Worm (Caenorhabditis elegans) whole organism, early embryonic: ENCODE data around the gene sulp-4.

Experiments used
- F13C5.2 ChIP-seq: sonication (generic microtip); optimal IDR thresholded peaks from 2 replicates; lab custom pipeline; 2017; ENCODE audit warnings: mild to moderate bottlenecking, missing genetic modification characterization, inconsistent platforms, missing compliant biosample characterization
- ama-1 ChIP-seq: fragments of 150-350 bp; optimal IDR thresholded peaks from 2 replicates; lab custom pipeline; 2014
- ceh-36 ChIP-seq: sonication (generic microtip); optimal IDR thresholded peaks from 2 replicates; lab custom pipeline; 2016; ENCODE audit warnings: missing genetic modification characterization, inconsistent platforms, missing compliant biosample characterization
- flt-1 ChIP-seq: fragments of 200-800 bp; sonication (Bioruptor generic); IDR thresholded peaks from 2 replicates; pipeline ENCODE4 v1.3.6; 2022; ENCODE audit warnings: missing genetic modification characterization, missing compliant biosample characterization
- hmg-4 ChIP-seq: fragments of 200-800 bp; sonication (Bioruptor generic); optimal IDR thresholded peaks from 2 replicates; lab custom pipeline; 2018; ENCODE audit warnings: mild to moderate bottlenecking, missing genetic modification characterization, missing compliant biosample characterization
- scrt-1 ChIP-seq: fragments of 200-800 bp; sonication (Bioruptor generic); IDR thresholded peaks from 2 replicates; pipeline ENCODE4 v1.3.6; 2022; ENCODE audit warnings: missing genetic modification characterization, missing compliant biosample characterization
- sea-1 ChIP-seq: fragments of 200-800 bp; sonication (Bioruptor generic); conservative IDR thresholded peaks from 2 replicates; pipeline ENCODE4 v1.3.6; 2022; ENCODE audit warnings: missing genetic modification characterization, missing compliant biosample characterization
- tra-4 ChIP-seq: sonication (generic microtip); optimal IDR thresholded peaks from 2 replicates; lab custom pipeline; 2017; ENCODE audit warnings: missing genetic modification characterization, missing compliant biosample characterization

ce11 chrV:11879732-11880131, 4.6 kb downstream of the sulp-4 start, which contains the start of gene sulp-5:
- TF ChIP-seq hmg-4 (GFP tag; lab: Kevin White, UChicago) (no peak), ama-1 (no peak), scrt-1 (GFP tag; lab: Robert Waterston, UW) (no peak), flt-1 (no peak), sea-1 (no peak), tra-4 (tag; lab: Kevin White, UChicago) (no peak), F13C5.2 (no peak), ceh-36 (tag; lab: Kevin White, UChicago) (no peak)
